Worm (Caenorhabditis elegans): ENCODE measurements around the gene F15H10.9.

F15H10.9 gene

DNA sequence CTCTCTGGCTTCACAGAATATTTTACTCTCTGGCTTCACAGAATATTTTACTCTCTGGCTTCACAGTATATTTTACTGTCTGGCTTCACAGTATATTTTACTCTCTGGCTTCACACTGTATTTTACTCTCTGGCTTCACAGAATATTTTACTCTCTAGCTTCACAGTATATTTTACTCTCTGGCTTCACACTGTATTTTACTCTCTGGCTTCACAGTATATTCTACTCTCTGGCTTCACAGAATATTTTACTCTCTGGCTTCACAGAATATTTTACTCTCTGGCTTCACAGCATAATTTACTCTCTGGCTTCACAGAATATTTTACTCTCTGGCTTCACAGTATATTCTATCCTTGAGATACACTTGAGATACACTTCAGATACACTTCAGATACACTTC is 35.8 kb upstream of the F15H10.9 start:
- TF ChIP-seq madf-3 (GFP tag; IDR thresholded peaks at IDR 0.05) (peak; percentile 75; the same call in 1 of the 2 replicates), ceh-100 (GFP tag; IDR thresholded peaks at IDR 0.05) (0 out of 2 replicates have a peak, but pooled peaks have one; percentile 32), ekl-4 (GFP tag; IDR thresholded peaks at IDR 0.05) (0 out of 2 replicates have a peak, but pooled peaks have one; percentile 22), egrh-3 (GFP tag; IDR thresholded peaks at IDR 0.05) (peak; percentile 90), Y53F4B.3 (GFP tag; IDR thresholded peaks at IDR 0.05) (peak; percentile 97; the same call in 1 of the 2 replicates), ceh-40 (GFP tag; IDR thresholded peaks at IDR 0.05) (0 out of 2 replicates have a peak, but pooled peaks have one; percentile 34), ceh-58 (GFP tag; IDR thresholded peaks at IDR 0.05) (peak; percentile 94), attf-6 (GFP tag; IDR thresholded peaks at IDR 0.05) (0 out of 2 replicates have a peak, but pooled peaks have one; percentile 32), Y53G8AR.9 (GFP tag; conservative IDR thresholded peaks at IDR 0.05) (0 out of 2 replicates have a peak, but pooled peaks have one; percentile 27)

DNA sequence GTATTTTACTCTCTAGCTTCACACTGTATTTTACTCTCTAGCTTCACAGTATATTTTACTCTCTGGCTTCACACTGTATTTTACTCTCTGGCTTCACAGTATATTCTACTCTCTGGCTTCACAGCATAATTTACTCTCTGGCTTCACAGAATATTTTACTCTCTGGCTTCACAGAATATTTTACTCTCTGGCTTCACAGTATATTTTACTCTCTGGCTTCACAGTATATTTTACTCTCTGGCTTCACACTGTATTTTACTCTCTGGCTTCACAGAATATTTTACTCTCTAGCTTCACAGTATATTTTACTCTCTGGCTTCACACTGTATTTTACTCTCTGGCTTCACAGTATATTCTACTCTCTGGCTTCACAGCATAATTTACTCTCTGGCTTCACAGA is 35.4 kb upstream of the F15H10.9 start:
- TF ChIP-seq Y53F4B.3 (GFP tag; IDR thresholded peaks at IDR 0.05) (peak; percentile 60; the same call in 1 of the 2 replicates), egrh-3 (GFP tag; IDR thresholded peaks at IDR 0.05) (peak; percentile 84; the same call in 1 of the 2 replicates), madf-3 (GFP tag; IDR thresholded peaks at IDR 0.05) (0 out of 2 replicates have a peak, but pooled peaks have one; percentile 54)

- TF ChIP-seq ceh-58 (GFP tag; IDR thresholded peaks at IDR 0.05) (peak; percentile 90; the same call in 1 of the 2 replicates), madf-3 (GFP tag; IDR thresholded peaks at IDR 0.05) (peak; percentile 46; the same call in 1 of the 2 replicates), Y53F4B.3 (GFP tag; IDR thresholded peaks at IDR 0.05) (peak; percentile 95; the same call in 1 of the 2 replicates), egrh-3 (GFP tag; IDR thresholded peaks at IDR 0.05) (peak; percentile 89), Y53G8AR.9 (GFP tag; conservative IDR thresholded peaks at IDR 0.05) (0 out of 2 replicates have a peak, but pooled peaks have one; percentile 16), ztf-6 (GFP tag; IDR thresholded peaks at IDR 0.05) (peak; percentile 71; the same call in 1 of the 2 replicates)
Measured at ce11 chrV:10449302-10449701, 34.8 kb upstream of the F15H10.9 start.

DNA sequence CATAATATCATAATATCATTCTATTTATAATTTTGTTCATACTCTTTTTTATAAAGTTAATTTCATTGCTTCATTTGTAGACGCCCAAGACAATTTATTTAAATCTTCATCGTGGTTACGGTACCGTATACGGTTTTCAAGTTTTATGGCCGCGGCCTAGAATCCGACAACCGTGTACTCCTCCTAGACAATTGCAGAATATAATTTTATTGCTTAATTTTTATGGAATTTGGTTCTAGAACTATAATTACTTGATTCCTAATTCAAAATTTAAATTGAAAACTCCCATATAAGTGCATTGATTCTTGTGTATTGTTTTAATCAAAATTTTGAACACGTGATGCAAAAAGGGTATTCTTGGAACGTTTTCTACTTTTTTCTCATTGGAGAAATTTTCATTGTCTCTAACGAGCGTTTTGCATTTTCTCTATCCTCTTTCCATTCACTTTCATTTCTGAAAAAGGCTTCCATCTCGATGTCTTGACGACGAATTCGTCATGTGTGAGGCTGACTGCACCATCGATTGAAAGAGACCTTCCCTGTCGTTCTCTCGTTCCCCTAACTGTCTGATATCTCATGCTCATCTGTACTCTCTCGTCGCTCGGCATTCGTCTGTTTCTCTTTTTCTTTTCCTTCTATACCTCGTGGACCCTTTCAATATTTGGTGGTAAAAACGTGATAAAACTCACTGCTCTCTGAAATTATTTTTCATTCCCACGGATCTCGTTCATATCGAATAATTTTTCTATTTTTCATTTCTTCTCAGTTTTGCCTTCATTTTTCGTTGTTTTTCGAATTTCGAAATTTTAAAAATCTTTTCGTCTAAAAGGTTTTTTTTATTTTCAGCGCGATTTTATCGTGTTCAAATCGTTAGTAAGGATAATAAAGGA is 26.9 kb upstream of the F15H10.9 start, which contains the start of gene pap-1:
TSS of gene pap-1 (plus strand) at position 840 of the 890 bp plus-strand sequence.
- no peak for TF ChIP-seq B0019.2 (GFP tag; conservative IDR thresholded peaks at IDR 0.05)
- TF ChIP-seq ztf-3 (GFP tag; optimal IDR thresholded peaks at IDR 0.05), result no peak
- 0 out of 2 replicates have a peak, but pooled peaks have one; percentile 39 for TF ChIP-seq dox-1 (GFP tag; IDR thresholded peaks at IDR 0.05)
- TF ChIP-seq cebp-1 (GFP tag; IDR thresholded peaks at IDR 0.05), result no peak
- peak; percentile 41 for TF ChIP-seq cebp-1 (tag; optimal IDR thresholded peaks at IDR 0.05)
- no peak for TF ChIP-seq rpc-1 (optimal IDR thresholded peaks at IDR 0.05)
- no peak for TF ChIP-seq rpc-1 (tag; optimal IDR thresholded peaks at IDR 0.05)
- peak; percentile 97 for TF ChIP-seq hmg-1.2 (GFP tag; IDR thresholded peaks at IDR 0.05)
- TF ChIP-seq unc-130 (GFP tag; optimal IDR thresholded peaks at IDR 0.05), result peak; percentile 22
- TF ChIP-seq ccch-3 (GFP tag; optimal IDR thresholded peaks at IDR 0.05), result no peak
- TF ChIP-seq hrde-1 (tag; optimal IDR thresholded peaks at IDR 0.05; ENCODE audit: borderline replicate concordance), result no peak
- TF ChIP-seq hlh-12 (tag; optimal IDR thresholded peaks at IDR 0.05), result no peak
- peak; percentile 66 for TF ChIP-seq attf-5 (GFP tag; optimal IDR thresholded peaks at IDR 0.05)

DNA sequence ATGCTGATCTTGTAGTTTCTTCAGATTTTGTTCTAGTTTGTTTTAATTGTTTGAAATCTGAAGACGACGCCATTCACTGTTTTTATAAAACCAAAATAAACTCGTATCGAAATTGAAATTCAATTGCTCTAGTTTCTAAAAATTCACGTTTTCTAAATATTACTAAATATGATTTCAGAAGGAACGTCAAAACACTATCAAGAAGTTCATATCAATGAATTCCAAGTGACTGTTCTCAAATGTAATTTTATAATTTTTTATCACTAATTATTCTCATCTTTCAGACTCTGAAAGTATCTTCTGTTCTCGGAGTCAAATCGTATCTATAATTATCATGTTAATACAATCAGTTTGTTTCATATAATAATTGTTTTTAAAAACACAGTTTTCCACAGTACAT is 26.2 kb upstream of the F15H10.9 start, which contains the start of gene snf-10:
TSS of gene snf-10 (minus strand) at position 101 of the 400 bp plus-strand sequence.
- TF ChIP-seq hlh-12 (tag; optimal IDR thresholded peaks at IDR 0.05), result no peak
- no peak for TF ChIP-seq athp-1 (tag; optimal IDR thresholded peaks at IDR 0.05)
- no peak for TF ChIP-seq lsl-1 (GFP tag; optimal IDR thresholded peaks at IDR 0.05)
- no peak for TF ChIP-seq cebp-2 (GFP tag; IDR thresholded peaks at IDR 0.05)
- no peak for TF ChIP-seq snpc-1.1 (tag; optimal IDR thresholded peaks at IDR 0.05; ENCODE audit: insufficient read depth)
- no peak for TF ChIP-seq sptf-2 (GFP tag; optimal IDR thresholded peaks at IDR 0.05)
- TF ChIP-seq zfh-2 (GFP tag; conservative IDR thresholded peaks at IDR 0.05), result no peak
- TF ChIP-seq madf-8 (GFP tag; conservative IDR thresholded peaks at IDR 0.05), result no peak
- TF ChIP-seq ztf-25 (GFP tag; IDR thresholded peaks at IDR 0.05), result no peak
- TF ChIP-seq ets-4 (GFP tag; optimal IDR thresholded peaks at IDR 0.05), result no peak
- no peak for TF ChIP-seq ceh-100 (GFP tag; IDR thresholded peaks at IDR 0.05)
- no peak for TF ChIP-seq ceh-91 (GFP tag; IDR thresholded peaks at IDR 0.05)
- TF ChIP-seq ztf-28 (GFP tag; IDR thresholded peaks at IDR 0.05), result no peak
- no peak for TF ChIP-seq rec-8 (tag; optimal IDR thresholded peaks at IDR 0.05)
- TF ChIP-seq nhr-80 (tag; optimal IDR thresholded peaks at IDR 0.05), result no peak
- TF ChIP-seq F37B4.10 (GFP tag; IDR thresholded peaks at IDR 0.05), result no peak
- TF ChIP-seq nhr-27 (tag; optimal IDR thresholded peaks at IDR 0.05), result no peak
- TF ChIP-seq C06A6.2 (GFP tag; conservative IDR thresholded peaks at IDR 0.05), result no peak
